Fruit fly (Drosophila melanogaster) whole organism, pupa: ENCODE data around the gene CG6567.

Source experiments
- CG12605 ChIP-seq: fragments of 200-800 bp; sonication (Bioruptor generic); IDR thresholded peaks from 2 replicates; pipeline ENCODE4 v1.3.6; 2022; ENCODE audit warnings: missing biosample characterization, missing genetic modification characterization
- CG15710 ChIP-seq: fragments of 200-800 bp; sonication (Bioruptor generic); optimal IDR thresholded peaks from 2 replicates; lab custom pipeline; 2018; ENCODE audit warnings: missing biosample characterization, mild to moderate bottlenecking, missing genetic modification characterization, moderate library complexity
- EcR ChIP-seq: fragments of 200-800 bp; sonication (Bioruptor generic); optimal IDR thresholded peaks from 3 replicates; lab custom pipeline; 2019; ENCODE audit warnings: missing biosample characterization, missing genetic modification characterization, mild to moderate bottlenecking, moderate library complexity, missing genetic modification reagents
- Pif1B ChIP-seq: fragments of 200-800 bp; sonication (Bioruptor generic); optimal IDR thresholded peaks from 3 replicates; lab custom pipeline; 2016; ENCODE audit warnings: missing biosample characterization, missing genetic modification characterization
- rn ChIP-seq: fragments of 200-800 bp; sonication (Bioruptor generic); IDR thresholded peaks from 2 replicates; pipeline ENCODE4 v1.3.6; 2022; ENCODE audit warnings: missing biosample characterization, missing genetic modification characterization

DNA sequence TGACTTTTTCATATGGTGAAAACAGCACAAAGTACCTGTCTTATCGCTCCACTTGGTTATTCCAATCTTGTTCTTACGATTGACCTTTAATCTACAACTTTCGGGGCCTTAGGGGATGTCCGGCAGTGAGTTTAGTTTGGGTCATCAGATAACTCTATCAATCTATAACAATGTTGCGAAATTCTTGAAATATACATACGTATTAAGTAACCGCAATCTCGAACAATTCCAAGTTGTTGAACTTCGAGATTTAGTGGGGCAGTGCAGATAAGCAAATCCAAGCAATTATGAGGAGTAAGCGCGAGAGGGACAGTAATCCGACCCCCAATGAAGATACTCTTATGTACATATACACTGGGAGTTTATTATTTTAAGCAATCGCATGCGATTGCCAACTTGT, 16.3 kb upstream of the CG6567 start:
- TF ChIP-seq rn (GFP tag; lab: Robert Waterston, UW) (no peak), Pif1B (no peak), EcR (GFP tag; lab: Kevin White, UChicago) (peak; percentile 12), CG15710 (no peak), CG12605 (GFP tag; lab: Robert Waterston, UW) (no peak)
